Fruit fly (Drosophila melanogaster) whole organism, embryonic: ENCODE measurements around the gene CG33288.

Source experiments
- Ada2b ChIP-seq: fragments of 200-800 bp; sonication (Bioruptor generic); IDR thresholded peaks from 2 replicates; pipeline ENCODE4 v1.3.6; 2022; ENCODE audit warnings: missing biosample characterization, missing genetic modification characterization
- Atf6 ChIP-seq: fragments of 200-800 bp; sonication (Bioruptor generic); IDR thresholded peaks from 2 replicates; pipeline ENCODE4 v1.3.6; 2022; ENCODE audit warnings: missing biosample characterization, missing genetic modification characterization
- Bdp1 ChIP-seq: fragments of 200-800 bp; sonication (Bioruptor generic); optimal IDR thresholded peaks from 3 replicates; lab custom pipeline; 2016; ENCODE audit warnings: missing biosample characterization, missing genetic modification characterization
- Blimp-1 ChIP-seq: fragments of 200-800 bp; sonication (Bioruptor generic); optimal IDR thresholded peaks from 3 replicates; lab custom pipeline; 2018; ENCODE audit warnings: missing biosample characterization, missing genetic modification characterization, mild to moderate bottlenecking, moderate library complexity, missing genetic modification reagents
- CG10147 ChIP-seq: fragments of 200-800 bp; sonication (Bioruptor generic); optimal IDR thresholded peaks from 2 replicates; lab custom pipeline; 2019; ENCODE audit warnings: missing biosample characterization, mild to moderate bottlenecking, missing genetic modification characterization, moderate library complexity
- CG13287 ChIP-seq: fragments of 200-800 bp; sonication (Bioruptor generic); IDR thresholded peaks from 2 replicates; pipeline ENCODE4 v1.3.6; 2022; ENCODE audit warnings: missing biosample characterization, missing genetic modification characterization; ENCODE audit not compliant: partially characterized antibody
- CG14441 ChIP-seq: fragments of 200-800 bp; sonication (Bioruptor generic); IDR thresholded peaks from 2 replicates; pipeline ENCODE4 v1.3.6; 2022; ENCODE audit warnings: missing biosample characterization, missing genetic modification characterization
- CG15514 ChIP-seq: fragments of 200-800 bp; sonication (Bioruptor generic); optimal IDR thresholded peaks from 3 replicates; lab custom pipeline; 2017; ENCODE audit warnings: missing biosample characterization, missing genetic modification characterization, mild to moderate bottlenecking, moderate library complexity, missing genetic modification reagents
- CG15696 ChIP-seq: fragments of 200-800 bp; sonication (Bioruptor generic); optimal IDR thresholded peaks from 2 replicates; lab custom pipeline; 2019; ENCODE audit warnings: missing biosample characterization, mild to moderate bottlenecking, missing genetic modification characterization, moderate library complexity
- CG17568 ChIP-seq: fragments of 200-800 bp; sonication (Bioruptor generic); optimal IDR thresholded peaks from 2 replicates; lab custom pipeline; 2018; ENCODE audit warnings: missing biosample characterization, mild to moderate bottlenecking, missing genetic modification characterization, moderate library complexity
- CG2712 ChIP-seq: fragments of 200-800 bp; optimal IDR thresholded peaks from 3 replicates; lab custom pipeline; 2019; ENCODE audit warnings: missing biosample characterization, mild to moderate bottlenecking, missing genetic modification characterization, moderate library complexity
- CG31441 ChIP-seq: fragments of 200-800 bp; sonication (Bioruptor generic); IDR thresholded peaks from 2 replicates; pipeline ENCODE4 v1.3.6; 2022; ENCODE audit warnings: missing biosample characterization, missing genetic modification characterization
- CG3163 ChIP-seq: fragments of 200-800 bp; sonication (Bioruptor generic); optimal IDR thresholded peaks from 3 replicates; lab custom pipeline; 2016; ENCODE audit warnings: missing biosample characterization, missing genetic modification characterization
- CG3281 ChIP-seq: fragments of 200-800 bp; sonication (Bioruptor generic); optimal IDR thresholded peaks from 3 replicates; lab custom pipeline; 2017; ENCODE audit warnings: missing biosample characterization, mild to moderate bottlenecking, missing genetic modification characterization
- CG43689 ChIP-seq: fragments of 200-800 bp; sonication (Bioruptor generic); IDR thresholded peaks from 2 replicates; pipeline ENCODE4 v1.3.6; 2022; ENCODE audit warnings: missing biosample characterization, missing genetic modification characterization
- CG5953 ChIP-seq: fragments of 200-800 bp; sonication (Bioruptor generic); IDR thresholded peaks from 2 replicates; pipeline ENCODE4 v1.3.6; 2022; ENCODE audit warnings: missing biosample characterization, missing genetic modification characterization
- CG6175 ChIP-seq: fragments of 200-800 bp; sonication (Bioruptor generic); IDR thresholded peaks from 3 replicates; pipeline ENCODE4 v1.3.6; 2022; ENCODE audit warnings: missing biosample characterization, missing genetic modification characterization
- CG6272 ChIP-seq: fragments of 200-800 bp; sonication (Bioruptor generic); IDR thresholded peaks from 2 replicates; pipeline ENCODE4 v1.3.6; 2022; ENCODE audit warnings: missing biosample characterization, missing genetic modification characterization
- CG9727 ChIP-seq: fragments of 200-800 bp; sonication (Bioruptor generic); optimal IDR thresholded peaks from 3 replicates; lab custom pipeline; 2017; ENCODE audit warnings: missing biosample characterization, mild to moderate bottlenecking, missing genetic modification characterization
- CG9797 ChIP-seq: fragments of 200-800 bp; sonication (Bioruptor generic); optimal IDR thresholded peaks from 3 replicates; lab custom pipeline; 2018; ENCODE audit warnings: missing biosample characterization, mild to moderate bottlenecking, missing genetic modification characterization
- Dbx ChIP-seq: fragments of 200-800 bp; sonication (Bioruptor generic); IDR thresholded peaks from 3 replicates; pipeline ENCODE4 v1.3.6; 2022; ENCODE audit warnings: missing biosample characterization, missing genetic modification characterization
- E2f1 ChIP-seq: fragments of 200-800 bp; sonication (Bioruptor generic); IDR thresholded peaks from 2 replicates; pipeline ENCODE4 v1.3.6; 2022; ENCODE audit warnings: missing biosample characterization, missing genetic modification characterization
- Fer2 ChIP-seq: fragments of 200-800 bp; sonication (Bioruptor generic); optimal IDR thresholded peaks from 2 replicates; lab custom pipeline; 2018; ENCODE audit warnings: missing biosample characterization, mild to moderate bottlenecking, missing genetic modification characterization, moderate library complexity
- Gsc ChIP-seq: fragments of 200-800 bp; sonication (Bioruptor generic); IDR thresholded peaks from 2 replicates; pipeline ENCODE4 v1.3.6; 2022; ENCODE audit warnings: missing biosample characterization, missing genetic modification characterization
- HLH3B ChIP-seq: fragments of 200-800 bp; sonication (Bioruptor generic); IDR thresholded peaks from 2 replicates; pipeline ENCODE4 v1.3.6; 2022; ENCODE audit warnings: missing biosample characterization, missing genetic modification characterization
- Hr51 ChIP-seq, 2 experiments: fragments of 200-800 bp; sonication (Bioruptor generic); optimal IDR thresholded peaks; 2 replicates in 1 of 2; 3 replicates in 1 of 2; lab custom pipeline; 2016 to 2018; ENCODE audit warnings: missing biosample characterization in 2 of 2, missing genetic modification characterization in 2 of 2, mild to moderate bottlenecking in 1 of 2, moderate library complexity in 1 of 2
- Pdp1 ChIP-seq, 2 experiments: fragments of 200-800 bp; sonication (Bioruptor generic); optimal IDR thresholded peaks; 3 replicates each; lab custom pipeline; 2016; ENCODE audit warnings: missing biosample characterization in 2 of 2, missing genetic modification characterization in 2 of 2, mild to moderate bottlenecking in 1 of 2, moderate library complexity in 1 of 2
- Ptx1 ChIP-seq: fragments of 200-800 bp; sonication (Bioruptor generic); IDR thresholded peaks from 2 replicates; pipeline ENCODE4 v1.3.6; 2022; ENCODE audit warnings: missing biosample characterization, missing genetic modification characterization
- Sox102F ChIP-seq: fragments of 200-800 bp; sonication (Bioruptor generic); optimal IDR thresholded peaks from 2 replicates; lab custom pipeline; 2018; ENCODE audit warnings: missing biosample characterization, mild to moderate bottlenecking, missing genetic modification characterization, moderate library complexity
- Tbp ChIP-seq: fragments of >200 bp; optimal IDR thresholded peaks from 2 replicates; lab custom pipeline; 2018; ENCODE audit warnings: missing biosample characterization, missing genetic modification characterization
- abd-A ChIP-seq: fragments of 200-800 bp; sonication (Bioruptor generic); optimal IDR thresholded peaks from 3 replicates; lab custom pipeline; 2019; ENCODE audit warnings: missing biosample characterization, mild to moderate bottlenecking, missing genetic modification characterization, moderate library complexity
- bab2 ChIP-seq: fragments of 200-800 bp; sonication (Bioruptor generic); optimal IDR thresholded peaks from 2 replicates; lab custom pipeline; 2016; ENCODE audit warnings: missing biosample characterization, missing genetic modification characterization
- bsh ChIP-seq, 2 experiments: fragments of 200-800 bp; sonication (Bioruptor generic); optimal IDR thresholded peaks; 2 replicates each; lab custom pipeline; 2017 to 2018; ENCODE audit warnings: mild to moderate bottlenecking in 2 of 2, missing biosample characterization in 2 of 2, missing genetic modification characterization in 2 of 2, moderate library complexity in 1 of 2
- cad ChIP-seq: fragments of >200 bp; optimal IDR thresholded peaks from 2 replicates; lab custom pipeline; 2017; ENCODE audit warnings: missing biosample characterization, missing genetic modification characterization
- crol ChIP-seq: fragments of 200-800 bp; sonication (Bioruptor generic); IDR thresholded peaks from 2 replicates; pipeline ENCODE4 v1.3.6; 2022; ENCODE audit warnings: missing biosample characterization, missing genetic modification characterization
- dmrt11E ChIP-seq: fragments of 200-800 bp; sonication (Bioruptor generic); optimal IDR thresholded peaks from 3 replicates; lab custom pipeline; 2018; ENCODE audit warnings: missing biosample characterization, mild to moderate bottlenecking, missing genetic modification characterization, moderate library complexity
- eve ChIP-seq, 2 experiments: fragments of >200 bp; optimal IDR thresholded peaks; 2 replicates each; lab custom pipeline; 2017; ENCODE audit warnings: missing biosample characterization in 2 of 2, missing genetic modification characterization in 2 of 2
- grau ChIP-seq: fragments of 200-800 bp; optimal IDR thresholded peaks from 3 replicates; lab custom pipeline; 2019; ENCODE audit warnings: missing biosample characterization, mild to moderate bottlenecking, missing genetic modification characterization, moderate library complexity
- h ChIP-seq: fragments of >200 bp; optimal IDR thresholded peaks from 2 replicates; lab custom pipeline; 2017
- kay ChIP-seq: fragments of 200-800 bp; sonication (Bioruptor generic); optimal IDR thresholded peaks from 2 replicates; lab custom pipeline; 2016; ENCODE audit warnings: missing biosample characterization, missing genetic modification characterization
- oc ChIP-seq: fragments of 200-800 bp; sonication (Bioruptor generic); optimal IDR thresholded peaks from 2 replicates; lab custom pipeline; 2018; ENCODE audit warnings: missing biosample characterization, mild to moderate bottlenecking, missing genetic modification characterization, moderate library complexity
- odd ChIP-seq: fragments of 200-800 bp; sonication (Bioruptor generic); optimal IDR thresholded peaks from 2 replicates; lab custom pipeline; 2017; ENCODE audit warnings: missing biosample characterization, mild to moderate bottlenecking, missing genetic modification characterization
- ro ChIP-seq: fragments of 200-800 bp; sonication (Bioruptor generic); IDR thresholded peaks from 2 replicates; pipeline ENCODE4 v1.3.6; 2022; ENCODE audit warnings: missing biosample characterization, missing genetic modification characterization
- salm ChIP-seq: fragments of 200-800 bp; sonication (Bioruptor generic); optimal IDR thresholded peaks from 2 replicates; lab custom pipeline; 2018; ENCODE audit warnings: missing biosample characterization, mild to moderate bottlenecking, missing genetic modification characterization
- sens-2 ChIP-seq: fragments of 200-800 bp; sonication (Bioruptor generic); IDR thresholded peaks from 2 replicates; pipeline ENCODE4 v1.3.6; 2022; ENCODE audit warnings: missing biosample characterization, missing genetic modification characterization
- sr ChIP-seq: fragments of 200-800 bp; sonication (Bioruptor generic); IDR thresholded peaks from 3 replicates; pipeline ENCODE4 v1.3.6; 2022; ENCODE audit warnings: missing biosample characterization, missing genetic modification characterization
- tap ChIP-seq: fragments of 200-800 bp; optimal IDR thresholded peaks from 3 replicates; lab custom pipeline; 2019; ENCODE audit warnings: missing biosample characterization, mild to moderate bottlenecking, missing genetic modification characterization, moderate library complexity
- tna ChIP-seq: fragments of 200-800 bp; sonication (Bioruptor generic); IDR thresholded peaks from 2 replicates; pipeline ENCODE4 v1.3.6; 2022; ENCODE audit warnings: missing biosample characterization, missing genetic modification characterization; ENCODE audit not compliant: partially characterized antibody
- zen2 ChIP-seq: fragments of 200-800 bp; sonication (Bioruptor generic); IDR thresholded peaks from 3 replicates; pipeline ENCODE4 v1.3.6; 2022; ENCODE audit warnings: missing biosample characterization, missing genetic modification characterization; ENCODE audit not compliant: partially characterized antibody
- zf30C ChIP-seq: fragments of 200-800 bp; sonication (Bioruptor generic); optimal IDR thresholded peaks from 3 replicates; lab custom pipeline; 2018; ENCODE audit warnings: missing biosample characterization, mild to moderate bottlenecking, missing genetic modification characterization
- zfh1 ChIP-seq: fragments of 200-800 bp; sonication (Bioruptor generic); IDR thresholded peaks from 3 replicates; pipeline ENCODE4 v1.3.6; 2022; ENCODE audit warnings: missing biosample characterization, missing genetic modification characterization

The CG33288 gene

DNA sequence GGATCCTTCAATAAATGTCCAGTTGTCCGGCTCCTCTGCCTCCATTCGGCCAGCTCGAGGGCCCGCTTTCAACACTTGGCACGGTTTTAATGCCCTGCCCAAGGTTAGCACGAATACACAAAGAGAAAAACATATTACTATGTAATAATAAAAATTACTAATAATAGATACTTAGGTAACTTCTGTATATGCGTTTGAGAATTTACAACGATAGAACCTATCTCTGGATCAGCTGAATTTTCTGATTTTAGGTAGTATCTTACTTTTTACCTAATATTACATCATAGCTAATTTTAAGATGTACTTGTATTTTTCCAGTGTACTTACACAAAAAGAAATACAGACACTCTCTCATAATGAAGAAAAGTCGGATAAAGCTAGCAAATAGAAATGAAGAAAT lies 41.9 kb upstream of the CG33288 start (continued):
- TF ChIP-seq eve (GFP tag; optimal IDR thresholded peaks at IDR 0.05; lab: Kevin White, UChicago) (no peak), Hr51 (GFP tag; optimal IDR thresholded peaks at IDR 0.05; lab: Kevin White, UChicago) (peak in 1 of 2 experiments; percentile 54), cad (no peak), Sox102F (GFP tag; lab: Kevin White, UChicago) (peak; percentile 44), CG6175 (GFP tag; lab: Robert Waterston, UW) (no peak), CG6272 (GFP tag; lab: Robert Waterston, UW) (no peak), CG10147 (GFP tag; lab: Kevin White, UChicago) (no peak), Dbx (GFP tag; lab: Robert Waterston, UW) (no peak), bab2 (GFP tag; lab: Kevin White, UChicago) (no peak), oc (tag; lab: Kevin White, UChicago) (no peak), Blimp-1 (peak; percentile 25), Atf6 (GFP tag; lab: Robert Waterston, UW) (no peak), h (no peak), Gsc (GFP tag; lab: Robert Waterston, UW) (no peak), CG3281 (peak; percentile 26), abd-A (tag; lab: Kevin White, UChicago) (no peak), CG3163 (GFP tag; lab: Kevin White, UChicago) (no peak), tap (tag; lab: Kevin White, UChicago) (peak; percentile 14), tna (GFP tag; lab: Robert Waterston, UW) (no peak), CG15696 (tag; lab: Kevin White, UChicago) (no peak), sr (GFP tag; lab: Robert Waterston, UW) (no peak), CG14441 (no peak), Fer2 (no peak), Tbp (GFP tag; lab: Kevin White, UChicago) (no peak), CG17568 (no peak), zfh1 (GFP tag; lab: Robert Waterston, UW) (no peak), CG5953 (GFP tag; lab: Robert Waterston, UW) (no peak), Ada2b (GFP tag; lab: Robert Waterston, UW) (0 out of 2 replicates have a peak, but pooled peaks have one; percentile 19), dmrt11E (tag; lab: Kevin White, UChicago) (no peak), salm (tag; lab: Kevin White, UChicago) (no peak), CG15514 (GFP tag; lab: Kevin White, UChicago) (no peak), HLH3B (GFP tag; lab: Robert Waterston, UW) (0 out of 2 replicates have a peak, but pooled peaks have one; percentile 20), CG13287 (GFP tag; lab: Robert Waterston, UW) (no peak), kay (GFP tag; lab: Kevin White, UChicago) (no peak), zen2 (GFP tag; lab: Robert Waterston, UW) (no peak), CG9797 (no peak), grau (tag; lab: Kevin White, UChicago) (peak; percentile 43), crol (no peak), CG2712 (tag; lab: Kevin White, UChicago) (peak; percentile 39), Bdp1 (GFP tag; lab: Kevin White, UChicago) (no peak), Pdp1 (GFP tag; optimal IDR thresholded peaks at IDR 0.05; lab: Kevin White, UChicago) (peak in 1 of 2 experiments; percentile 15), odd (GFP tag; lab: Kevin White, UChicago) (no peak), ro (no peak), bsh (GFP tag; optimal IDR thresholded peaks at IDR 0.05; lab: Kevin White, UChicago) (peak in 1 of 2 experiments; percentile 40), zf30C (GFP tag; lab: Kevin White, UChicago) (no peak), CG43689 (GFP tag; lab: Robert Waterston, UW) (no peak), Ptx1 (GFP tag; lab: Robert Waterston, UW) (0 out of 2 replicates have a peak, but pooled peaks have one; percentile 14), E2f1 (GFP tag; lab: Robert Waterston, UW) (no peak), CG9727 (GFP tag; lab: Kevin White, UChicago) (peak; percentile 1), CG31441 (peak; percentile 22; the same call in 1 of the 2 replicates), sens-2 (GFP tag; lab: Robert Waterston, UW) (no peak)
